Worm (Caenorhabditis elegans): ENCODE results near the gene rab-14.

ce11 chrX:15564338-15564737 lies 42.1 kb downstream of the rab-14 start:
- TF ChIP-seq ceh-82 (tag; optimal IDR thresholded peaks at IDR 0.05) = no peak
- no peak for TF ChIP-seq lin-29 (GFP tag; IDR thresholded peaks at IDR 0.05)
